Fruit fly (Drosophila melanogaster) whole organism, embryonic: ENCODE measurements around the gene CG15741.

Experiments
- CG10267 ChIP-seq: fragments of 200-800 bp; sonication (Bioruptor generic); optimal IDR thresholded peaks from 2 replicates; lab custom pipeline; 2018; ENCODE audit warnings: missing biosample characterization, mild to moderate bottlenecking, missing genetic modification characterization, moderate library complexity
- CG11085 ChIP-seq: fragments of 200-800 bp; sonication (Bioruptor generic); IDR thresholded peaks from 2 replicates; pipeline ENCODE4 v1.3.6; 2022; ENCODE audit warnings: missing biosample characterization, missing genetic modification characterization
- CG11723 ChIP-seq: fragments of 200-800 bp; sonication (Bioruptor generic); optimal IDR thresholded peaks from 2 replicates; lab custom pipeline; 2017; ENCODE audit warnings: missing biosample characterization, mild to moderate bottlenecking, missing genetic modification characterization
- CG12659 ChIP-seq: fragments of 200-800 bp; sonication (Bioruptor generic); optimal IDR thresholded peaks from 3 replicates; lab custom pipeline; 2017; ENCODE audit warnings: mild to moderate bottlenecking, missing biosample characterization, missing genetic modification reagents, missing genetic modification characterization
- CG12744 ChIP-seq: fragments of 200-800 bp; sonication (Bioruptor generic); optimal IDR thresholded peaks from 2 replicates; lab custom pipeline; 2016; ENCODE audit warnings: missing biosample characterization, missing genetic modification characterization
- CG13296 ChIP-seq: fragments of 200-800 bp; sonication (Bioruptor generic); optimal IDR thresholded peaks from 3 replicates; lab custom pipeline; 2018; ENCODE audit warnings: missing biosample characterization, mild to moderate bottlenecking, missing genetic modification characterization
- CG13624 ChIP-seq: fragments of 200-800 bp; sonication (Bioruptor generic); optimal IDR thresholded peaks from 2 replicates; lab custom pipeline; 2016; ENCODE audit warnings: missing biosample characterization, missing genetic modification characterization
- CG14860 ChIP-seq: fragments of 200-800 bp; sonication (Bioruptor generic); IDR thresholded peaks from 3 replicates; pipeline ENCODE4 v1.3.6; 2022; ENCODE audit warnings: missing biosample characterization, missing genetic modification characterization; ENCODE audit not compliant: partially characterized antibody
- CG17568 ChIP-seq: fragments of 200-800 bp; sonication (Bioruptor generic); optimal IDR thresholded peaks from 2 replicates; lab custom pipeline; 2018; ENCODE audit warnings: missing biosample characterization, mild to moderate bottlenecking, missing genetic modification characterization, moderate library complexity
- CG17912 ChIP-seq: fragments of 200-800 bp; sonication (Bioruptor generic); optimal IDR thresholded peaks from 2 replicates; lab custom pipeline; 2018; ENCODE audit warnings: missing biosample characterization, mild to moderate bottlenecking, missing genetic modification characterization
- CG18011 ChIP-seq: fragments of 200-800 bp; sonication (Bioruptor generic); optimal IDR thresholded peaks from 2 replicates; lab custom pipeline; 2017; ENCODE audit warnings: missing biosample characterization, missing genetic modification characterization, mild to moderate bottlenecking, moderate library complexity, missing genotype
- CG18619 ChIP-seq: fragments of 200-800 bp; sonication (Bioruptor generic); optimal IDR thresholded peaks from 3 replicates; lab custom pipeline; 2017; ENCODE audit warnings: missing biosample characterization, mild to moderate bottlenecking, missing genetic modification characterization
- CG32532 ChIP-seq: fragments of 200-800 bp; sonication (Bioruptor generic); IDR thresholded peaks from 2 replicates; pipeline ENCODE4 v1.3.6; 2022; ENCODE audit warnings: missing biosample characterization, missing genetic modification characterization
- CG33213 ChIP-seq: fragments of 200-800 bp; sonication (Bioruptor generic); optimal IDR thresholded peaks from 3 replicates; lab custom pipeline; 2016; ENCODE audit warnings: missing biosample characterization, missing genetic modification characterization
- CG3838 ChIP-seq: fragments of 200-800 bp; sonication (Bioruptor generic); optimal IDR thresholded peaks from 3 replicates; lab custom pipeline; 2016; ENCODE audit warnings: missing biosample characterization, missing genetic modification characterization
- CG5180 ChIP-seq: fragments of 200-800 bp; sonication (Bioruptor generic); optimal IDR thresholded peaks from 3 replicates; lab custom pipeline; 2017; ENCODE audit warnings: missing biosample characterization, missing genetic modification characterization, mild to moderate bottlenecking, moderate library complexity, missing genetic modification reagents
- Dad ChIP-seq: fragments of 200-800 bp; sonication (Bioruptor generic); optimal IDR thresholded peaks from 3 replicates; lab custom pipeline; 2016; ENCODE audit warnings: missing biosample characterization, missing genetic modification characterization
- Dip2 ChIP-seq: fragments of 200-800 bp; sonication (Bioruptor generic); IDR thresholded peaks from 2 replicates; pipeline ENCODE4 v1.3.6; 2022; ENCODE audit warnings: missing biosample characterization, missing genetic modification characterization
- Dp ChIP-seq: fragments of 200-800 bp; sonication (Bioruptor generic); optimal IDR thresholded peaks from 2 replicates; lab custom pipeline; 2018; ENCODE audit warnings: missing biosample characterization, mild to moderate bottlenecking, missing genetic modification characterization, moderate library complexity
- ERR ChIP-seq: fragments of 200-800 bp; sonication (Bioruptor generic); optimal IDR thresholded peaks from 2 replicates; lab custom pipeline; 2016; ENCODE audit warnings: missing biosample characterization, missing genetic modification characterization
- H2.0 ChIP-seq: fragments of 200-800 bp; sonication (Bioruptor generic); IDR thresholded peaks from 2 replicates; pipeline ENCODE4 v1.3.6; 2022; ENCODE audit warnings: missing biosample characterization, missing genetic modification characterization
- HLHmδ ChIP-seq: fragments of 200-800 bp; sonication (Bioruptor generic); optimal IDR thresholded peaks from 2 replicates; lab custom pipeline; 2018; ENCODE audit warnings: missing biosample characterization, mild to moderate bottlenecking, missing genetic modification characterization, moderate library complexity
- Hr51 ChIP-seq, 2 experiments: fragments of 200-800 bp; sonication (Bioruptor generic); optimal IDR thresholded peaks; 2 replicates in 1 of 2; 3 replicates in 1 of 2; lab custom pipeline; 2016 to 2018; ENCODE audit warnings: missing biosample characterization in 2 of 2, missing genetic modification characterization in 2 of 2, mild to moderate bottlenecking in 1 of 2, moderate library complexity in 1 of 2
- Lhr ChIP-seq: fragments of 200-800 bp; sonication (Bioruptor generic); optimal IDR thresholded peaks from 3 replicates; lab custom pipeline; 2017; ENCODE audit warnings: mild to moderate bottlenecking, missing biosample characterization, missing genetic modification reagents, missing genetic modification characterization
- Meics ChIP-seq: fragments of 200-800 bp; sonication (Bioruptor generic); optimal IDR thresholded peaks from 2 replicates; lab custom pipeline; 2017; ENCODE audit warnings: missing biosample characterization, mild to moderate bottlenecking, missing genetic modification characterization
- Mes4 ChIP-seq: fragments of 200-800 bp; sonication (Bioruptor generic); optimal IDR thresholded peaks from 2 replicates; lab custom pipeline; 2016; ENCODE audit warnings: missing biosample characterization, missing genetic modification characterization
- NC2β ChIP-seq: fragments of 200-800 bp; sonication (Bioruptor generic); optimal IDR thresholded peaks from 2 replicates; lab custom pipeline; 2016; ENCODE audit warnings: missing biosample characterization, missing genetic modification characterization
- Pdp1 ChIP-seq, 2 experiments: fragments of 200-800 bp; sonication (Bioruptor generic); optimal IDR thresholded peaks; 3 replicates each; lab custom pipeline; 2016; ENCODE audit warnings: missing biosample characterization in 2 of 2, missing genetic modification characterization in 2 of 2, mild to moderate bottlenecking in 1 of 2, moderate library complexity in 1 of 2
- Spps ChIP-seq: fragments of 200-800 bp; sonication (Bioruptor generic); optimal IDR thresholded peaks from 2 replicates; lab custom pipeline; 2018; ENCODE audit warnings: missing biosample characterization, mild to moderate bottlenecking, missing genetic modification characterization
- Trl ChIP-seq, 3 experiments: fragments of >200 bp in 2 of 3; fragments of 200-800 bp in 1 of 3; sonication (Bioruptor generic) in 1 of 3; optimal IDR thresholded peaks; 2 replicates in 1 of 3; 3 replicates in 2 of 3; lab custom pipeline; 2016 to 2017; ENCODE audit warnings: missing biosample characterization in 1 of 3, missing genetic modification characterization in 1 of 3
- abd-A ChIP-seq: fragments of 200-800 bp; sonication (Bioruptor generic); optimal IDR thresholded peaks from 3 replicates; lab custom pipeline; 2019; ENCODE audit warnings: missing biosample characterization, mild to moderate bottlenecking, missing genetic modification characterization, moderate library complexity
- al ChIP-seq: fragments of 200-800 bp; sonication (Bioruptor generic); IDR thresholded peaks from 2 replicates; pipeline ENCODE4 v1.3.6; 2022; ENCODE audit warnings: missing biosample characterization, missing genetic modification characterization
- ase ChIP-seq: fragments of 200-800 bp; sonication (Bioruptor generic); IDR thresholded peaks from 3 replicates; pipeline ENCODE4 v1.3.6; 2022; ENCODE audit warnings: missing biosample characterization, missing genetic modification characterization
- ato ChIP-seq: fragments of 200-800 bp; sonication (Bioruptor generic); IDR thresholded peaks from 2 replicates; pipeline ENCODE4 v1.3.6; 2022; ENCODE audit warnings: missing biosample characterization, missing genetic modification characterization; ENCODE audit not compliant: partially characterized antibody
- bsh ChIP-seq, 2 experiments: fragments of 200-800 bp; sonication (Bioruptor generic); optimal IDR thresholded peaks; 2 replicates each; lab custom pipeline; 2017 to 2018; ENCODE audit warnings: mild to moderate bottlenecking in 2 of 2, missing biosample characterization in 2 of 2, missing genetic modification characterization in 2 of 2, moderate library complexity in 1 of 2
- cg ChIP-seq: fragments of 200-800 bp; sonication (Bioruptor generic); optimal IDR thresholded peaks from 3 replicates; lab custom pipeline; 2019; ENCODE audit warnings: missing biosample characterization, mild to moderate bottlenecking, missing genetic modification characterization, moderate library complexity
- emc ChIP-seq: fragments of 200-800 bp; sonication (Bioruptor generic); optimal IDR thresholded peaks from 2 replicates; lab custom pipeline; 2016; ENCODE audit warnings: missing biosample characterization, missing genetic modification characterization
- ems ChIP-seq: fragments of 200-800 bp; sonication (Bioruptor generic); optimal IDR thresholded peaks from 3 replicates; lab custom pipeline; 2016; ENCODE audit warnings: missing biosample characterization, missing genetic modification characterization
- esg ChIP-seq: fragments of 200-800 bp; sonication (Bioruptor generic); conservative IDR thresholded peaks from 2 replicates; pipeline ENCODE4 v1.3.6; 2022; ENCODE audit warnings: missing biosample characterization, missing genetic modification characterization
- ftz-f1 ChIP-seq: fragments of 200-800 bp; sonication (Bioruptor generic); optimal IDR thresholded peaks from 2 replicates; lab custom pipeline; 2016; ENCODE audit warnings: missing biosample characterization, missing genetic modification characterization
- gce ChIP-seq: fragments of 200-800 bp; sonication (Bioruptor generic); IDR thresholded peaks from 3 replicates; pipeline ENCODE4 v1.3.6; 2022; ENCODE audit warnings: missing biosample characterization, missing genetic modification characterization
- gfzf ChIP-seq: fragments of 200-800 bp; sonication (Bioruptor generic); optimal IDR thresholded peaks from 2 replicates; lab custom pipeline; 2016; ENCODE audit warnings: missing biosample characterization, mild to moderate bottlenecking, missing genetic modification characterization, moderate library complexity
- lilli ChIP-seq: fragments of 200-800 bp; sonication (Bioruptor generic); optimal IDR thresholded peaks from 3 replicates; lab custom pipeline; 2016; ENCODE audit warnings: missing biosample characterization, missing genetic modification characterization
- mld ChIP-seq: fragments of 200-800 bp; sonication (Bioruptor generic); IDR thresholded peaks from 3 replicates; pipeline ENCODE4 v1.3.6; 2022; ENCODE audit warnings: missing biosample characterization, missing genetic modification characterization; ENCODE audit not compliant: partially characterized antibody
- nom ChIP-seq: fragments of 200-800 bp; sonication (Bioruptor generic); optimal IDR thresholded peaks from 2 replicates; lab custom pipeline; 2017; ENCODE audit warnings: missing biosample characterization, missing genetic modification characterization, mild to moderate bottlenecking, moderate library complexity, missing genetic modification reagents
- psq ChIP-seq: fragments of 200-800 bp; sonication (Bioruptor generic); optimal IDR thresholded peaks from 2 replicates; lab custom pipeline; 2017; ENCODE audit warnings: missing biosample characterization, missing genetic modification characterization
- sima ChIP-seq: fragments of 200-800 bp; sonication (Bioruptor generic); optimal IDR thresholded peaks from 2 replicates; lab custom pipeline; 2016; ENCODE audit warnings: missing biosample characterization, missing genetic modification characterization
- stwl ChIP-seq: fragments of 200-800 bp; sonication (Bioruptor generic); optimal IDR thresholded peaks from 3 replicates; lab custom pipeline; 2018; ENCODE audit warnings: missing biosample characterization, mild to moderate bottlenecking, missing genetic modification characterization, moderate library complexity
- tx ChIP-seq: fragments of 200-800 bp; sonication (Bioruptor generic); optimal IDR thresholded peaks from 2 replicates; lab custom pipeline; 2016; ENCODE audit warnings: missing biosample characterization, missing genetic modification characterization
- wek ChIP-seq: fragments of 200-800 bp; sonication (Bioruptor generic); optimal IDR thresholded peaks from 3 replicates; lab custom pipeline; 2018; ENCODE audit warnings: missing biosample characterization, mild to moderate bottlenecking, missing genetic modification characterization, moderate library complexity

CG15741 gene

DNA sequence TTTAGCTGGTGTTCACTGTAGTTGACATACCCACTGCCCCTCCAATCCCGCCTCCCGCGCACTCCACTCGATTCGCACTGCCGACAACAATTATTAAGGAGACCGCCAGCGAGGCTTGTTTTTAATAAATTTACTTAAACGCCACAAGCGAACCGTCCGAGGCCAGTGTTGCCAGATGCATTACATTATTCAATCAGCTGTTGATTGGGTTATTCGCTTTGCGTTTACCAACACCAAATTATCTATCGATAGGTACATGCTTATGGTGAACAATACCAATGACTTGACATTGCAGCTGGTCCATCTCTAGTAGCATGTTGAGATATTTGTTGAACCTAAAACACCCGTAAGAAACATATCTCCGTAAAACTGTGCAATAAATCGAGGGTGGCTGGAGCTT lies 49.1 kb upstream of the CG15741 start, which contains the start of the genes CG10353 and SelG (continued):
- TF ChIP-seq ftz-f1 (GFP tag; lab: Kevin White, UChicago) (peak; percentile 61), gfzf (GFP tag; lab: Kevin White, UChicago) (peak; percentile 37), HLHmδ (GFP tag; lab: Kevin White, UChicago) (no peak), Dad (GFP tag; lab: Kevin White, UChicago) (peak; percentile 60), ERR (GFP tag; lab: Kevin White, UChicago) (peak; percentile 72), CG18011 (GFP tag; lab: Kevin White, UChicago) (no peak), CG5180 (GFP tag; lab: Kevin White, UChicago) (no peak), Spps (no peak), Hr51 (GFP tag; optimal IDR thresholded peaks at IDR 0.05; lab: Kevin White, UChicago) (peak in 1 of 2 experiments; percentile 57), H2.0 (GFP tag; lab: Robert Waterston, UW) (peak; percentile 23; the same call in 1 of the 2 replicates), tx (GFP tag; lab: Kevin White, UChicago) (no peak), ato (GFP tag; lab: Robert Waterston, UW) (peak; percentile 80), sima (GFP tag; lab: Kevin White, UChicago) (no peak), CG12744 (GFP tag; lab: Kevin White, UChicago) (no peak), Dp (GFP tag; lab: Kevin White, UChicago) (peak; percentile 46), ems (GFP tag; lab: Kevin White, UChicago) (peak; percentile 35), CG13624 (GFP tag; lab: Kevin White, UChicago) (peak; percentile 59), mld (GFP tag; lab: Robert Waterston, UW) (peak; percentile 45; the same call in 1 of the 3 replicates), CG14860 (peak; percentile 65), lilli (GFP tag; lab: Kevin White, UChicago) (peak; percentile 67), Trl (optimal IDR thresholded peaks at IDR 0.05; lab: Kevin White, UChicago) (no peak), Trl (GFP tag; optimal IDR thresholded peaks at IDR 0.05; lab: Kevin White, UChicago) (peak; percentile 45), al (no peak), emc (GFP tag; lab: Kevin White, UChicago) (no peak), ase (GFP tag; lab: Robert Waterston, UW) (no peak), gce (GFP tag; lab: Robert Waterston, UW) (no peak), CG3838 (no peak), CG11723 (GFP tag; lab: Kevin White, UChicago) (no peak), CG17568 (GFP tag; lab: Kevin White, UChicago) (no peak), stwl (peak; percentile 99), psq (GFP tag; lab: Kevin White, UChicago) (no peak), CG33213 (peak; percentile 57), bsh (GFP tag; optimal IDR thresholded peaks at IDR 0.05; lab: Kevin White, UChicago) (no peak), CG12659 (peak; percentile 73), Meics (GFP tag; lab: Kevin White, UChicago) (peak; percentile 8), CG17912 (no peak), CG11085 (GFP tag; lab: Robert Waterston, UW) (no peak), esg (GFP tag; lab: Robert Waterston, UW) (no peak), CG10267 (tag; lab: Kevin White, UChicago) (peak; percentile 95), Lhr (GFP tag; lab: Kevin White, UChicago) (no peak), CG18619 (GFP tag; lab: Kevin White, UChicago) (no peak), Pdp1 (GFP tag; optimal IDR thresholded peaks at IDR 0.05; lab: Kevin White, UChicago) (peak; percentile 30 to 77), Dip2 (no peak), nom (GFP tag; lab: Kevin White, UChicago) (no peak), NC2β (peak; percentile 62), Mes4 (GFP tag; lab: Kevin White, UChicago) (peak; percentile 10), CG32532 (no peak), cg (GFP tag; lab: Kevin White, UChicago) (no peak), CG13296 (GFP tag; lab: Kevin White, UChicago) (peak; percentile 20), abd-A (no peak), wek (GFP tag; lab: Kevin White, UChicago) (peak; percentile 54)
